Fruit fly (Drosophila melanogaster): ENCODE results near the gene CG7518.
A peak's percentile ranks its signal among the peaks of the same experiment; 100 is the strongest.

CG7518 gene

dm6 chr3R:13015811-13016766, 18.2 kb downstream of the CG7518 start (continued):
- TF ChIP-seq dsx (GFP tag; optimal IDR thresholded peaks at IDR 0.05; ENCODE audit: poor library complexity, severe bottlenecking) (peak; percentile 61), Eip75B (GFP tag; optimal IDR thresholded peaks at IDR 0.05) (peak; percentile 17), spab (GFP tag; optimal IDR thresholded peaks at IDR 0.05) (peak; percentile 47), CG32006 (GFP tag; optimal IDR thresholded peaks at IDR 0.05) (peak; percentile 22), CG6163 (GFP tag; IDR thresholded peaks at IDR 0.05) (peak; percentile 50; the same call in 1 of the 3 replicates), CG1621 (tag; optimal IDR thresholded peaks at IDR 0.05) (peak; percentile 4), vri (GFP tag; optimal IDR thresholded peaks at IDR 0.05) (peak; percentile 72), topi (GFP tag; optimal IDR thresholded peaks at IDR 0.05) (peak; percentile 22), CG10669 (GFP tag; optimal IDR thresholded peaks at IDR 0.05) (no peak), Sox102F (GFP tag; optimal IDR thresholded peaks at IDR 0.05) (no peak)

dm6 chr3R:13017623-13018036, 19.7 kb downstream of the CG7518 start:
- peak; percentile 40 for TF ChIP-seq CG15336 (GFP tag; IDR thresholded peaks at IDR 0.05)
- TF ChIP-seq svp (GFP tag), result no peak
- TF ChIP-seq Lpt (GFP tag; optimal IDR thresholded peaks at IDR 0.05), result peak; percentile 15
- TF ChIP-seq vri (GFP tag; optimal IDR thresholded peaks at IDR 0.05), result peak; percentile 96
- TF ChIP-seq CG31627 (GFP tag; optimal IDR thresholded peaks at IDR 0.05), result no peak
- TF ChIP-seq Ets96B (tag; optimal IDR thresholded peaks at IDR 0.05), result no peak
- TF ChIP-seq Hr39 (GFP tag; optimal IDR thresholded peaks at IDR 0.05), result no peak
- TF ChIP-seq CG3919 (GFP tag; optimal IDR thresholded peaks at IDR 0.05), result no peak

dm6 chr3R:13018284-13018900, 20.5 kb downstream of the CG7518 start:
- TF ChIP-seq vri (GFP tag; optimal IDR thresholded peaks at IDR 0.05), result peak; percentile 98
- TF ChIP-seq CG9139 (GFP tag; optimal IDR thresholded peaks at IDR 0.05), result no peak

dm6 chr3R:13018995-13019394, 21.1 kb downstream of the CG7518 start:
- TF ChIP-seq CG4318 (GFP tag; optimal IDR thresholded peaks at IDR 0.05), result no peak
- TF ChIP-seq CG3032 (tag; optimal IDR thresholded peaks at IDR 0.05), result no peak
- TF ChIP-seq CG3919 (GFP tag; optimal IDR thresholded peaks at IDR 0.05), result no peak
- no peak for TF ChIP-seq Hr39 (GFP tag; optimal IDR thresholded peaks at IDR 0.05)
- TF ChIP-seq CG6163 (GFP tag; IDR thresholded peaks at IDR 0.05), result no peak
- TF ChIP-seq pdm3 (GFP tag; optimal IDR thresholded peaks at IDR 0.05), result no peak
- TF ChIP-seq CG10631 (GFP tag; optimal IDR thresholded peaks at IDR 0.05), result no peak
- TF ChIP-seq CG11294 (GFP tag; IDR thresholded peaks at IDR 0.05), result no peak
- no peak for TF ChIP-seq CG6854 (GFP tag; optimal IDR thresholded peaks at IDR 0.05)
- TF ChIP-seq CG34406 (GFP tag; optimal IDR thresholded peaks at IDR 0.05), result no peak
- TF ChIP-seq CG6792 (GFP tag; optimal IDR thresholded peaks at IDR 0.05), result no peak
- no peak for TF ChIP-seq esn (GFP tag; optimal IDR thresholded peaks at IDR 0.05)
- TF ChIP-seq Ets96B (tag; optimal IDR thresholded peaks at IDR 0.05), result no peak
- no peak for TF ChIP-seq Sox15 (GFP tag; optimal IDR thresholded peaks at IDR 0.05)
- TF ChIP-seq CG31627 (GFP tag; optimal IDR thresholded peaks at IDR 0.05), result no peak
- no peak for TF ChIP-seq CG15336 (GFP tag; IDR thresholded peaks at IDR 0.05)

- TF ChIP-seq vri (GFP tag; optimal IDR thresholded peaks at IDR 0.05) (peak; percentile 17), lz (GFP tag; optimal IDR thresholded peaks at IDR 0.05) (peak; percentile 43), esn (GFP tag; optimal IDR thresholded peaks at IDR 0.05) (peak; percentile 57), CG6276 (GFP tag; optimal IDR thresholded peaks at IDR 0.05) (no peak), CG31627 (GFP tag; optimal IDR thresholded peaks at IDR 0.05) (no peak), CG3032 (tag; optimal IDR thresholded peaks at IDR 0.05) (peak; percentile 10)
These were observed 32.6 kb downstream of the CG7518 start, which contains the start of the genes CG46281 and CG46280 for dm6 chr3R:13030257-13031173. Gene CG46281, minus strand, starts transcription at chr3R:13030307. Gene CG46280, minus strand, starts transcription at chr3R:13030659.
